Worm (Caenorhabditis elegans) whole organism, mixed stage, embryonic: Measurements from ENCODE around the gene dmd-9.

ENCODE experiments used
- M03D4.4 ChIP-seq: sonication (generic microtip); optimal IDR thresholded peaks from 2 replicates; lab custom pipeline; 2017; ENCODE audit warnings: mild to moderate bottlenecking, missing genetic modification characterization, missing compliant biosample characterization
- blmp-1 ChIP-seq: fragments of 150-350 bp; optimal IDR thresholded peaks from 2 replicates; lab custom pipeline; 2014; ENCODE audit warnings: missing biosample characterization, missing genetic modification characterization
- ceh-39 ChIP-seq: fragments of 150-350 bp; optimal IDR thresholded peaks from 2 replicates; lab custom pipeline; 2014; ENCODE audit warnings: missing biosample characterization, missing genetic modification characterization
- ceh-43 ChIP-seq: fragments of 200-800 bp; sonication (Bioruptor generic); optimal IDR thresholded peaks from 2 replicates; lab custom pipeline; 2018; ENCODE audit warnings: mild to moderate bottlenecking, missing genetic modification characterization, moderate library complexity, missing compliant biosample characterization
- ceh-83 ChIP-seq: fragments of 200-800 bp; sonication (Bioruptor generic); optimal IDR thresholded peaks from 2 replicates; lab custom pipeline; 2018; ENCODE audit warnings: mild to moderate bottlenecking, missing genetic modification characterization, missing compliant biosample characterization
- cnd-1 ChIP-seq: fragments of 200-800 bp; sonication (Bioruptor generic); optimal IDR thresholded peaks from 2 replicates; lab custom pipeline; 2018; ENCODE audit warnings: mild to moderate bottlenecking, missing genetic modification characterization, missing compliant biosample characterization
- drap-1 ChIP-seq: fragments of 200-800 bp; sonication (Bioruptor generic); optimal IDR thresholded peaks from 3 replicates; lab custom pipeline; 2018; ENCODE audit warnings: mild to moderate bottlenecking, missing genetic modification characterization, missing compliant biosample characterization
- elt-1 ChIP-seq: sonication (generic microtip); optimal IDR thresholded peaks from 2 replicates; lab custom pipeline; 2017; ENCODE audit warnings: missing genetic modification characterization, mild to moderate bottlenecking, missing compliant biosample characterization, antibody characterized with exemption, moderate library complexity, borderline replicate concordance; ENCODE audit not compliant: insufficient read depth
- elt-3 ChIP-seq: fragments of 150-350 bp; optimal IDR thresholded peaks from 2 replicates; lab custom pipeline; 2014; ENCODE audit warnings: missing biosample characterization, missing genetic modification characterization
- flh-1 ChIP-seq: fragments of 200-800 bp; sonication (Bioruptor generic); optimal IDR thresholded peaks from 2 replicates; lab custom pipeline; 2018; ENCODE audit warnings: mild to moderate bottlenecking, missing genetic modification characterization, moderate library complexity, missing compliant biosample characterization
- hlh-1 ChIP-seq: fragments of 150-350 bp; optimal IDR thresholded peaks from 2 replicates; lab custom pipeline; 2014; ENCODE audit warnings: missing biosample characterization, missing genetic modification reagents, missing genetic modification characterization
- lin-13 ChIP-seq: fragments of 150-350 bp; optimal IDR thresholded peaks from 2 replicates; lab custom pipeline; 2014; ENCODE audit warnings: missing biosample characterization, missing genetic modification characterization
- lin-32 ChIP-seq: fragments of 200-800 bp; sonication (Bioruptor generic); optimal IDR thresholded peaks from 2 replicates; lab custom pipeline; 2018; ENCODE audit warnings: mild to moderate bottlenecking, missing genetic modification characterization, missing compliant biosample characterization
- lsy-2 ChIP-seq: fragments of 150-350 bp; optimal IDR thresholded peaks from 2 replicates; lab custom pipeline; 2014; ENCODE audit warnings: missing biosample characterization, missing genetic modification characterization
- mab-5 ChIP-seq: fragments of 150-350 bp; optimal IDR thresholded peaks from 2 replicates; lab custom pipeline; 2014; ENCODE audit warnings: missing biosample characterization, missing genetic modification characterization
- mep-1 ChIP-seq: fragments of 150-350 bp; optimal IDR thresholded peaks from 2 replicates; lab custom pipeline; 2017; ENCODE audit warnings: missing biosample characterization, missing genetic modification reagents, missing genetic modification characterization, inconsistent platforms
- mls-2 ChIP-seq: sonication (generic microtip); optimal IDR thresholded peaks from 2 replicates; lab custom pipeline; 2016; ENCODE audit warnings: mild to moderate bottlenecking, missing genetic modification characterization, moderate library complexity, missing compliant biosample characterization
- nhr-12 ChIP-seq: fragments of 150-350 bp; optimal IDR thresholded peaks from 2 replicates; lab custom pipeline; 2014; ENCODE audit warnings: missing biosample characterization, missing genetic modification characterization
- nhr-2 ChIP-seq: fragments of 150-350 bp; optimal IDR thresholded peaks from 2 replicates; lab custom pipeline; 2014; ENCODE audit warnings: missing biosample characterization, missing genetic modification characterization
- nhr-237 ChIP-seq: fragments of 150-350 bp; optimal IDR thresholded peaks from 2 replicates; lab custom pipeline; 2014; ENCODE audit warnings: missing biosample characterization, missing genetic modification characterization
- nhr-28 ChIP-seq: fragments of 150-350 bp; optimal IDR thresholded peaks from 2 replicates; lab custom pipeline; 2014; ENCODE audit warnings: missing biosample characterization, missing genetic modification characterization
- nhr-76 ChIP-seq: sonication (generic microtip); optimal IDR thresholded peaks from 2 replicates; lab custom pipeline; 2017; ENCODE audit warnings: missing biosample characterization, missing genetic modification characterization
- pha-4 ChIP-seq: fragments of 150-350 bp; optimal IDR thresholded peaks from 2 replicates; lab custom pipeline; 2018; ENCODE audit warnings: missing biosample characterization, missing genetic modification reagents, missing genetic modification characterization
- sem-2 ChIP-seq: fragments of 200-800 bp; sonication (Bioruptor generic); optimal IDR thresholded peaks from 2 replicates; lab custom pipeline; 2018; ENCODE audit warnings: mild to moderate bottlenecking, missing genetic modification characterization, missing compliant biosample characterization
- snpc-4 ChIP-seq: fragments of 150-350 bp; optimal IDR thresholded peaks from 2 replicates; lab custom pipeline; 2014; ENCODE audit warnings: missing biosample characterization, missing genetic modification characterization
- sptf-1 ChIP-seq: sonication (generic microtip); optimal IDR thresholded peaks from 2 replicates; lab custom pipeline; 2017; ENCODE audit warnings: mild to moderate bottlenecking, missing genetic modification characterization, moderate library complexity, missing compliant biosample characterization
- tbx-8 ChIP-seq: fragments of 200-800 bp; sonication (Bioruptor generic); optimal IDR thresholded peaks from 2 replicates; lab custom pipeline; 2018; ENCODE audit warnings: mild to moderate bottlenecking, missing genetic modification characterization, moderate library complexity, missing compliant biosample characterization
- unc-120 ChIP-seq: sonication (generic microtip); optimal IDR thresholded peaks from 2 replicates; lab custom pipeline; 2017; ENCODE audit warnings: missing genetic modification characterization, missing compliant biosample characterization; ENCODE audit not compliant: poor library complexity, severe bottlenecking
- unc-39 ChIP-seq: fragments of 150-350 bp; optimal IDR thresholded peaks from 2 replicates; lab custom pipeline; 2014; ENCODE audit warnings: missing biosample characterization, missing genetic modification characterization
- unc-62 ChIP-seq: fragments of 150-350 bp; optimal IDR thresholded peaks from 2 replicates; lab custom pipeline; 2014; ENCODE audit warnings: missing biosample characterization, missing genetic modification reagents, missing genetic modification characterization
- zip-8 ChIP-seq: fragments of 150-350 bp; optimal IDR thresholded peaks from 2 replicates; lab custom pipeline; 2014; ENCODE audit warnings: missing biosample characterization, missing genetic modification characterization

Gene dmd-9

DNA sequence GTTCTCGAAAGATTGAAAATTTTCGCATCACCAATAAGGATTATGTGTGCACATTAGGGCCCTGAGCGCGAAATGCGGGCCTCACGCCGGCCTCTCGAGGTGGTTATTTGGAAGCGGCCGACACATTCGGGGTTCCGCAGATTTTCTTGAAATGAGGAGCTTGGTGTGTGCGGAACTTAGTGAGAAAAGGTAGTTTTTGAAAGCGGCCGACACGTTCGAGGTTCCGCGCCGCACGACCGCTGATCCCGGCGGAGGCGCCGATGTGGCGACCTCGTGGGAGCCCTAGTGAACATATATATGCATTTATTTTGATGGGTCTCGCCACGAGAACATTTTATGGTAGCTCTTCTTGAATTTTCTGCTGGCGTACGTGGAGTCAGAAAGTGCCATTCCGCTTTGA is 12.5 kb upstream of the dmd-9 start:
- no peak for TF ChIP-seq hlh-1 (tag; lab: Kevin White, UChicago)

DNA sequence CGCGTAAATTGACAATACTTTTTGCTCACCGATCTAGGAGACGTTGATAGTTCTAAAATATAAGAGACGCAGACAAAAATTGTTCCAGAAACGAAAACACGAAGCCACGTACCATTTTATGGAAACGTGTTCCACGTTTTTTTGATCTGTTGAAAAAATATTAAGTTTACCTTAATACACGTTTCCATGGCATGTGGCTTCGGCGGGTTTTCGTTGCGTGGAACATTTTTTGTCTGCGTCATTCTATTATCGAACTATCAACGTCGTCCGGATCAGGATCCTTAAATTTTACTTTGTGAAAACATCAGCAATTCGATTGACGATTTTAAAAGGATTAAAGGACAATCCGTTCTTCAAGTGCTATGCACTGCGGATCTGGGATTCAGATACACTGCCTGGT is 11.3 kb upstream of the dmd-9 start, which contains the start of gene T26C12.2:
T26C12.2 (minus strand) TSS at position 101 of the 400 bp plus-strand sequence.
- TF ChIP-seq drap-1 (GFP tag; lab: Kevin White, UChicago), result no peak
- TF ChIP-seq nhr-76 (tag; lab: Kevin White, UChicago), result no peak
- TF ChIP-seq cnd-1 (tag; lab: Kevin White, UChicago), result no peak
- no peak for TF ChIP-seq nhr-2 (tag; lab: Kevin White, UChicago)
- TF ChIP-seq ceh-39 (tag; lab: Kevin White, UChicago), result no peak
- TF ChIP-seq mep-1 (tag; lab: Kevin White, UChicago), result no peak
- no peak for TF ChIP-seq lsy-2
- TF ChIP-seq mab-5 (tag; lab: Kevin White, UChicago), result no peak
- no peak for TF ChIP-seq blmp-1 (tag; lab: Kevin White, UChicago)
- no peak for TF ChIP-seq hlh-1 (tag; lab: Kevin White, UChicago)
- no peak for TF ChIP-seq elt-1
- no peak for TF ChIP-seq ceh-43
- no peak for TF ChIP-seq sem-2
- no peak for TF ChIP-seq lin-32 (GFP tag; lab: Kevin White, UChicago)
- no peak for TF ChIP-seq nhr-12
- no peak for TF ChIP-seq tbx-8 (GFP tag; lab: Kevin White, UChicago)
- TF ChIP-seq ceh-83 (GFP tag; lab: Kevin White, UChicago), result no peak

DNA sequence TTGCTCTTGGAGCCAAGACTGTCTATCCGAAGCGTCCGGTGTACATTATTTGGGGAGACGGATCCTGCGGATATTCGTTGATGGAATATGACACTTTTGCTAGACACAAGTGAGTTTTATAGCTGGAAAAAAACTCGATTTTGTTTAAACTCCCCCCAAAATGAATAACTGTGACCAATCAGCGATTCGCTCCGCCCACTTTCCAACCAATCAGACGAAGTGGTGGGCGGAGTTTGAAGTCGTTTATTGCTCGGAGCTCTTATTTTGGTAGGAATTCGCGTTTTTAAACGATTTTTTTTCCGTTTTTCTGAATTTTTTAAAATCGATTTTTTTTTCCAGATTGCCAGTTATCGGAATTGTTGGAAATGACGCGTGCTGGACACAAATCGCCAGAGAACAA is 7.4 kb upstream of the dmd-9 start:
- no peak for TF ChIP-seq lin-13 (tag; lab: Kevin White, UChicago)
- TF ChIP-seq mls-2 (tag; lab: Kevin White, UChicago), result no peak
- TF ChIP-seq ceh-83 (GFP tag; lab: Kevin White, UChicago), result no peak
- TF ChIP-seq unc-39 (tag; lab: Kevin White, UChicago), result no peak
- TF ChIP-seq lsy-2, result no peak
- TF ChIP-seq pha-4 (tag; lab: Kevin White, UChicago), result no peak
- no peak for TF ChIP-seq elt-3 (tag; lab: Kevin White, UChicago)
- no peak for TF ChIP-seq hlh-1 (tag; lab: Kevin White, UChicago)
- TF ChIP-seq sptf-1 (tag; lab: Kevin White, UChicago), result no peak
- no peak for TF ChIP-seq unc-62 (GFP tag; lab: Kevin White, UChicago)
- TF ChIP-seq ceh-39 (tag; lab: Kevin White, UChicago), result no peak
- TF ChIP-seq M03D4.4, result no peak
- TF ChIP-seq nhr-237, result no peak
- TF ChIP-seq cnd-1 (tag; lab: Kevin White, UChicago), result no peak
- TF ChIP-seq lin-32 (GFP tag; lab: Kevin White, UChicago), result no peak
- TF ChIP-seq nhr-76 (tag; lab: Kevin White, UChicago), result no peak
- TF ChIP-seq drap-1 (GFP tag; lab: Kevin White, UChicago), result no peak
- no peak for TF ChIP-seq flh-1 (GFP tag; lab: Kevin White, UChicago)
- TF ChIP-seq, all 35 proteins: peak for 0

DNA sequence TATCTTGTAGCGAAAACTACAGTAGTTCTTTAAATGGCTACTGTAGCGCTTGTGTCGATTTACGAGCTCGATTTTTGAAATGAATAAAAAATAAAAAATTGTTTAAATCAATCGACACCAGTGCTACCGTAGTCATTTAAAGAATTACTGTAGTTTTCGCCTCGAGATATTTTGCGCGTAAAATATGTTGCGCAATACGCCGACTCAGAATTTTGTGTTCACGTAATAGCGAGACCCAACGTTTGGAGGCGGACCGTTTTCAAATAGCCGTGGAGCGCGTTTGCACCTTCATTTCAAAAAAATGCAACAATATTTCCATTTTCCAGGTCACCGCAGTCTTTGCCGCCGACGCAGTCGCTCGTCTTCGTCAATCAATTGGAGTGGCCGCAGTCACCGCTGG is 5.9 kb upstream of the dmd-9 start:
- no peak for TF ChIP-seq nhr-76 (tag; lab: Kevin White, UChicago)
- TF ChIP-seq zip-8 (tag; lab: Kevin White, UChicago), result peak; percentile 94

DNA sequence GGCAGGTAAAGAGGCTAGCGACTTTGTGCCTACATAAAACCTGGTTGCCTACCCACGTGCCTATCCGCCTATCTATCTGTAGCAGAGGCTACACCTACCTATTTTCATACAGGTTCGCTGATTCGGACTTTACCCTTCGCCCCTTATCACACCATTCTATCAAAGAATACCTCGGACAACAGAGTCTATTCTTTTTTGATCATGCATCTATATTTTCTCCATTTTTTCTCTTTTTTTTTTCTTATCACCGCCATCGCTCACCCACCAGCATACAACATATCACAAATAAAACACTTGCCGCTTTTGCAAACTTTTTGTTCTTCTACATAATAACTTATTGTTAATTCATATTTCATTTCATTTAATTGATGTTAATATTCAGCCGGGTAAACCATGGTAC is 4.2 kb upstream of the dmd-9 start, which contains the start of gene T26C12.1:
T26C12.1 (plus strand) TSS at position 383 of the 400 bp plus-strand sequence.
- TF ChIP-seq mls-2 (tag; lab: Kevin White, UChicago) (no peak), drap-1 (GFP tag; lab: Kevin White, UChicago) (no peak), hlh-1 (tag; lab: Kevin White, UChicago) (no peak), ceh-43 (no peak), mep-1 (tag; lab: Kevin White, UChicago) (no peak), snpc-4 (tag; lab: Kevin White, UChicago) (no peak), elt-1 (no peak), nhr-28 (tag; lab: Kevin White, UChicago) (no peak)

DNA sequence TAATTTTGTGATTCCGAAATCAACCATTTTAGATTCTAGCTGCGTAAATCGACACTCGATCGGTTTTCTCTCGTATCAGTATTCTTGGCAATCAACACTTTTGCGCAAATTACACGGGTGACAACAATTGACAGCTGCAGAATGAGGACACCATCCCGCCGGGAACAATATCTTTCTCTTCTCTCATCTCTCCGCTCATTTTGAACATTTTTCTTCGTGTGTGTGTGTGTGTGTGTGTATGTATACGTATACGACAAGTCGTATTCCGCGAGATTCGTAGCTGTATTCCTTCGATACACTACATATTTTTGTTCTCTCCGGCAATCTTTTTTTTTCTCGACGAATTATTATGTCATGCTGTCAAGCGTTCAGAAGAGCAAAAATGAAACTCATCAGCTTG is 2.5 kb upstream of the dmd-9 start:
- TF ChIP-seq lsy-2 (no peak), unc-120 (tag; lab: Kevin White, UChicago) (no peak), hlh-1 (tag; lab: Kevin White, UChicago) (peak; percentile 60), unc-62 (GFP tag; lab: Kevin White, UChicago) (peak; percentile 38), elt-1 (no peak), nhr-237 (no peak), snpc-4 (tag; lab: Kevin White, UChicago) (no peak), nhr-76 (tag; lab: Kevin White, UChicago) (no peak), unc-39 (tag; lab: Kevin White, UChicago) (no peak), mls-2 (tag; lab: Kevin White, UChicago) (no peak)
